Fruit fly (Drosophila melanogaster): ENCODE measurements around the gene CG15922.

CG15922 gene

dm6 chr3R:20549017-20549854 is 10.8 kb downstream of the CG15922 start:
- TF ChIP-seq CG17801 (GFP tag; optimal IDR thresholded peaks at IDR 0.05; ENCODE audit: partially characterized antibody), result no peak

- no peak for TF ChIP-seq CG17801 (GFP tag; optimal IDR thresholded peaks at IDR 0.05; ENCODE audit: partially characterized antibody)
Measured at dm6 chr3R:20548255-20548654, 11.8 kb downstream of the CG15922 start.

dm6 chr3R:20547758-20548157 is 12.3 kb downstream of the CG15922 start:
- no peak for TF ChIP-seq CG17801 (GFP tag; optimal IDR thresholded peaks at IDR 0.05; ENCODE audit: partially characterized antibody)

dm6 chr3R:20546662-20547620 is 13.1 kb downstream of the CG15922 start:
- TF ChIP-seq CG17801 (GFP tag; optimal IDR thresholded peaks at IDR 0.05; ENCODE audit: partially characterized antibody), result no peak

DNA sequence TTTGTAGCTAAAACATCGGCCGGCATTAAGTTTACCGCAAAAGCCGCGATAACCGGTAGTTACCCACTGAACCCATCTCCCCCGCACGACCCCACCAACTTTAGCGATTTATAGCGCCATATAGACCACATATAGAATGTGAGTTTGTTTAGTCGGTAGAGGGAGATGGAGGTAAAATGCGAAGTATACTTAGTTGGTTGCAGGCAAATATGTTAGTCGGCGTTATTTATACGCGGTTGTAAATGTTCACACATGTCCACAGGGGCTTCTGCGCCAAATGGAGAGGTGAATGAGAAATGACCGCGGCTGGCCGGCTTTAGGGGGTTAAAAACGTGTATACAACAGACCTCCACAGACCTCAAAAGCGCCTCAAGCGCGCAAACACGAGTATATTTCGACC is 14.4 kb downstream of the CG15922 start:
- TF ChIP-seq CG17801 (GFP tag; optimal IDR thresholded peaks at IDR 0.05; ENCODE audit: partially characterized antibody), result no peak

dm6 chr3R:20544952-20545351 is 15.1 kb downstream of the CG15922 start:
- no peak for TF ChIP-seq CG17801 (GFP tag; optimal IDR thresholded peaks at IDR 0.05; ENCODE audit: partially characterized antibody)

DNA sequence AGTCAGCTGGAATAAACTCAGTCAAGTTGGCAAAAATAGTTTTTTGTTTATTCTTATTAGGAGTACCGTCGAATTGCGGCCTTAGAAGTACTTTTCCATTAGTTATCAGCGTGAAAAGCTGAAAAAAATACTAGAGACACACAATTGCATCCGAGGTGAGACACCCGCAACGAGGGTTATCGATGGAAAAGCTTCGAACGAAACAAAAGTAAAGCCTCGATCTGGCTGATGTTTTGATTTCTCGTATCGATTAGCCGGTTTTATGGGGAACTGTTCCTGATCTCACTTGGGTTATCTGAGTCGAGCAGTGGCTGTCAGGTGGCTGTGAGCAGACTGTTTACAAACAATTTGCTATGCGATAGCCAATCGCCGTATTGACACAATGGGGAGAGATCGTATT is 16.4 kb downstream of the CG15922 start:
- no peak for TF ChIP-seq CG17801 (GFP tag; optimal IDR thresholded peaks at IDR 0.05; ENCODE audit: partially characterized antibody)

- TF ChIP-seq CG17801 (GFP tag; optimal IDR thresholded peaks at IDR 0.05; ENCODE audit: partially characterized antibody), result no peak
Measured at dm6 chr3R:20543220-20543619, 16.9 kb downstream of the CG15922 start.

dm6 chr3R:20542283-20543144 is 17.6 kb downstream of the CG15922 start:
- peak; percentile 7 for TF ChIP-seq CG17801 (GFP tag; optimal IDR thresholded peaks at IDR 0.05; ENCODE audit: partially characterized antibody)

DNA sequence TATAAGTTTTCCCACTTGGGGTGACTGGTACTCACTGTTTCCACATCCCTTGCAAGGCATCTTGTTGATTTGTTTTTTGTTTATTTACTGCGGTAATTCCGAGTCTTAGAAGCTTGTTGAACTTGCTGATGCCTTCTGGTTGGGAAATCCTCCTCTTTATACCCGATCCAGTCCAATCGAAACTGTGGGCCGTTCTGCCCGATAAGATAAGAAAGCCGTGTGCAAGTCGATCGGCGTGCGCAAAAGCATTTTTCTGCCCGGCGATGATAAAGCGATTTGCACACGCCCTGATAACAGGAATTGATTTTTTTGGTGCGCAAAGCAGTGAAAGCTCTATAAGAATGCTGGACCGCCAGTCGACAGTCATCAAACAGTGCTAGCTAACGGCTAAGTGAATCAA is 25.5 kb downstream of the CG15922 start, which contains the start of the genes MtnE and MtnD:
TSS of gene MtnE (minus strand) at position 130 of the 400 bp plus-strand sequence.
TSS of gene MtnD (plus strand) at position 388 of the 400 bp plus-strand sequence.
- TF ChIP-seq CG17801 (GFP tag; optimal IDR thresholded peaks at IDR 0.05; ENCODE audit: partially characterized antibody), result no peak

DNA sequence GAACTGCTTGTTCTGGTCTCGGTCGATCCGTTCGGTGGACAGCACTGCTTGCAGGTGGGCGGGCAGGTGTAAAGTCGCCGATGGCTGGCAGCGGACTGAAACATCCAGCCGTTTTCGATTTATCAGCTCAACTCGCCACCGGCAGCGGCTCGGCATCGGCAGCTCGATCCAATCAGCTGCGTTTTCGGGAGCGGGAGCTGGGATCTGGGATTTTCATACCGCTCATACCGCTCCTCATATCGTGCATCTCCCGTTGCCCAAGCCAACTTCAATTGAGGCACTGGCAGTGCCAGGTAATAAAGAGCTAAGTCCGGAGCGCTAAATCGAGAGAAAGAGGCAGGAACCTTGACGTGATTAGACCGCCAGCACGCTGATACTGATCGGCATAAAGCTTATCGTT is 47.7 kb downstream of the CG15922 start, which contains the start of gene MFS9:
TSS of gene MFS9 (minus strand) at position 101 of the 400 bp plus-strand sequence.
- no peak for TF ChIP-seq CG17801 (GFP tag; optimal IDR thresholded peaks at IDR 0.05; ENCODE audit: partially characterized antibody)

All from ovary, adult (tissue).